Fruit fly (Drosophila melanogaster) whole organism, adult: ENCODE results near the gene CG11367.

Experiments used
- Crg-1 ChIP-seq: fragments of 200-800 bp; sonication (Bioruptor generic); optimal IDR thresholded peaks from 2 replicates; lab custom pipeline; 2016; ENCODE audit warnings: missing biosample characterization, missing genetic modification characterization
- Hr96 ChIP-seq: fragments of 200-800 bp; sonication (Bioruptor generic); optimal IDR thresholded peaks from 2 replicates; lab custom pipeline; 2016; ENCODE audit warnings: missing biosample characterization, missing genetic modification characterization
- bab1 ChIP-seq: fragments of 200-800 bp; sonication (Bioruptor generic); optimal IDR thresholded peaks from 3 replicates; lab custom pipeline; 2019; ENCODE audit warnings: missing biosample characterization, mild to moderate bottlenecking, missing genetic modification characterization, moderate library complexity
- kay ChIP-seq: fragments of 200-800 bp; sonication (Bioruptor generic); peaks from one replicate; lab custom pipeline; 2016; ENCODE audit warnings: missing biosample characterization, missing genetic modification characterization, borderline replicate concordance

dm6 chr3L:22742121-22742531, 14.2 kb downstream of the CG11367 start:
- TF ChIP-seq kay (GFP tag; lab: Kevin White, UChicago): no peak
- TF ChIP-seq Crg-1 (GFP tag; lab: Kevin White, UChicago): no peak
- no peak for TF ChIP-seq bab1 (GFP tag; lab: Kevin White, UChicago)
- TF ChIP-seq Hr96: no peak
